Fruit fly (Drosophila melanogaster) whole organism, embryonic: Measurements from ENCODE around the gene CG8564.
A peak's percentile ranks its signal among the peaks of the same experiment; 100 is the strongest.

ENCODE experiments used
- Abd-B ChIP-seq: fragments of 200-800 bp; sonication (Bioruptor generic); optimal IDR thresholded peaks from 2 replicates; lab custom pipeline; 2018; ENCODE audit warnings: missing biosample characterization, mild to moderate bottlenecking, missing genetic modification characterization, moderate library complexity
- Adf1 ChIP-seq: fragments of 200-800 bp; sonication (Bioruptor generic); IDR thresholded peaks from 2 replicates; pipeline ENCODE4 v1.3.6; 2022; ENCODE audit warnings: missing biosample characterization, missing genetic modification characterization
- Atf6 ChIP-seq: fragments of 200-800 bp; sonication (Bioruptor generic); IDR thresholded peaks from 2 replicates; pipeline ENCODE4 v1.3.6; 2022; ENCODE audit warnings: missing biosample characterization, missing genetic modification characterization
- Awh ChIP-seq: fragments of 200-800 bp; sonication (Bioruptor generic); IDR thresholded peaks from 2 replicates; pipeline ENCODE4, ENCODE4 v1.3.6; 2022; ENCODE audit warnings: missing biosample characterization, missing genetic modification characterization
- Bteb2 ChIP-seq: fragments of 200-800 bp; sonication (Bioruptor generic); optimal IDR thresholded peaks from 2 replicates; lab custom pipeline; 2016; ENCODE audit warnings: missing biosample characterization, missing genetic modification characterization
- CG10462 ChIP-seq: fragments of 200-800 bp; sonication (Bioruptor generic); optimal IDR thresholded peaks from 2 replicates; lab custom pipeline; 2016; ENCODE audit warnings: missing biosample characterization, missing genetic modification characterization
- CG10543 ChIP-seq: fragments of 200-800 bp; sonication (Bioruptor generic); optimal IDR thresholded peaks from 3 replicates; lab custom pipeline; 2017; ENCODE audit warnings: missing biosample characterization, mild to moderate bottlenecking, missing genetic modification characterization, moderate library complexity
- CG10654 ChIP-seq: fragments of 200-800 bp; sonication (Bioruptor generic); optimal IDR thresholded peaks from 2 replicates; lab custom pipeline; 2016; ENCODE audit warnings: missing biosample characterization, missing genetic modification characterization
- CG11695 ChIP-seq: fragments of 200-800 bp; sonication (Bioruptor generic); IDR thresholded peaks from 3 replicates; pipeline ENCODE4 v1.3.6; 2022; ENCODE audit warnings: missing biosample characterization, missing genetic modification characterization
- CG1529 ChIP-seq: fragments of 200-800 bp; sonication (Bioruptor generic); optimal IDR thresholded peaks from 3 replicates; lab custom pipeline; 2018; ENCODE audit warnings: missing biosample characterization, missing genetic modification characterization
- CG1603 ChIP-seq: fragments of 200-800 bp; sonication (Bioruptor generic); optimal IDR thresholded peaks from 2 replicates; lab custom pipeline; 2019; ENCODE audit warnings: missing biosample characterization, mild to moderate bottlenecking, missing genetic modification characterization, moderate library complexity
- CG2116 ChIP-seq: fragments of 200-800 bp; sonication (Bioruptor generic); optimal IDR thresholded peaks from 3 replicates; lab custom pipeline; 2018; ENCODE audit warnings: missing biosample characterization, mild to moderate bottlenecking, missing genetic modification characterization
- CG31441 ChIP-seq: fragments of 200-800 bp; sonication (Bioruptor generic); IDR thresholded peaks from 2 replicates; pipeline ENCODE4 v1.3.6; 2022; ENCODE audit warnings: missing biosample characterization, missing genetic modification characterization
- CG3847 ChIP-seq: fragments of 200-800 bp; sonication (Bioruptor generic); IDR thresholded peaks from 2 replicates; pipeline ENCODE4 v1.3.6; 2022; ENCODE audit warnings: missing biosample characterization, missing genetic modification characterization
- CG4404 ChIP-seq: fragments of 200-800 bp; sonication (Bioruptor generic); IDR thresholded peaks from 2 replicates; pipeline ENCODE4 v1.3.6; 2022; ENCODE audit warnings: missing biosample characterization, missing genetic modification characterization
- CG6765 ChIP-seq: fragments of 200-800 bp; sonication (Bioruptor generic); optimal IDR thresholded peaks from 3 replicates; lab custom pipeline; 2017; ENCODE audit warnings: missing biosample characterization, mild to moderate bottlenecking, missing genetic modification characterization
- CG6791 ChIP-seq: fragments of 200-800 bp; sonication (Bioruptor generic); IDR thresholded peaks from 3 replicates; pipeline ENCODE4 v1.3.6; 2022; ENCODE audit warnings: missing biosample characterization, missing genetic modification characterization; ENCODE audit not compliant: partially characterized antibody
- CG7963 ChIP-seq: fragments of 200-800 bp; sonication (Bioruptor generic); IDR thresholded peaks from 3 replicates; pipeline ENCODE4 v1.3.6; 2022; ENCODE audit warnings: missing biosample characterization, missing genetic modification characterization; ENCODE audit not compliant: partially characterized antibody
- CTCF ChIP-seq: fragments of 200-800 bp; sonication (Bioruptor generic); optimal IDR thresholded peaks from 2 replicates; lab custom pipeline; 2017; ENCODE audit warnings: missing biosample characterization, mild to moderate bottlenecking, missing genetic modification characterization, moderate library complexity
- Doc2 ChIP-seq: fragments of 200-800 bp; sonication (Bioruptor generic); IDR thresholded peaks from 2 replicates; pipeline ENCODE4 v1.3.6; 2022; ENCODE audit warnings: missing biosample characterization, missing genetic modification characterization
- Drgx ChIP-seq: fragments of 200-800 bp; sonication (Bioruptor generic); IDR thresholded peaks from 2 replicates; pipeline ENCODE4 v1.3.6; 2022; ENCODE audit warnings: missing biosample characterization, missing genetic modification characterization
- H15 ChIP-seq: fragments of 200-800 bp; sonication (Bioruptor generic); IDR thresholded peaks from 3 replicates; pipeline ENCODE4 v1.3.6; 2022; ENCODE audit warnings: missing biosample characterization, missing genetic modification characterization
- HmgD ChIP-seq: fragments of 200-800 bp; sonication (Bioruptor generic); optimal IDR thresholded peaks from 3 replicates; lab custom pipeline; 2016; ENCODE audit warnings: missing biosample characterization, missing genetic modification characterization
- Kr ChIP-seq: fragments of 200-800 bp; sonication (Bioruptor generic); optimal IDR thresholded peaks from 2 replicates; lab custom pipeline; 2017; ENCODE audit warnings: missing biosample characterization, mild to moderate bottlenecking, missing genetic modification characterization
- Lim3 ChIP-seq: fragments of 200-800 bp; sonication (Bioruptor generic); IDR thresholded peaks from 2 replicates; pipeline ENCODE4 v1.3.6; 2022; ENCODE audit warnings: missing biosample characterization, missing genetic modification characterization
- Med ChIP-seq: fragments of 200-800 bp; sonication (Bioruptor generic); peaks from one replicate; lab custom pipeline; 2016; ENCODE audit warnings: missing biosample characterization, missing genetic modification characterization, mild to moderate bottlenecking, inconsistent platforms, moderate library complexity
- Mes4 ChIP-seq: fragments of 200-800 bp; sonication (Bioruptor generic); optimal IDR thresholded peaks from 2 replicates; lab custom pipeline; 2016; ENCODE audit warnings: missing biosample characterization, missing genetic modification characterization
- Myb ChIP-seq: fragments of 200-800 bp; sonication (Bioruptor generic); optimal IDR thresholded peaks from 2 replicates; lab custom pipeline; 2016; ENCODE audit warnings: missing biosample characterization, missing genetic modification characterization
- Sry-β ChIP-seq: fragments of 200-800 bp; sonication (Bioruptor generic); optimal IDR thresholded peaks from 2 replicates; lab custom pipeline; 2018; ENCODE audit warnings: missing biosample characterization, mild to moderate bottlenecking, missing genetic modification characterization, moderate library complexity
- YL-1 ChIP-seq: fragments of 200-800 bp; sonication (Bioruptor generic); optimal IDR thresholded peaks from 3 replicates; lab custom pipeline; 2017; ENCODE audit warnings: missing biosample characterization, mild to moderate bottlenecking, missing genetic modification characterization
- ab ChIP-seq: fragments of 200-800 bp; sonication (Bioruptor generic); optimal IDR thresholded peaks from 2 replicates; lab custom pipeline; 2016; ENCODE audit warnings: missing biosample characterization, missing genetic modification characterization
- ato ChIP-seq: fragments of 200-800 bp; sonication (Bioruptor generic); IDR thresholded peaks from 2 replicates; pipeline ENCODE4 v1.3.6; 2022; ENCODE audit warnings: missing biosample characterization, missing genetic modification characterization; ENCODE audit not compliant: partially characterized antibody
- az2 ChIP-seq: fragments of 200-800 bp; sonication (Bioruptor generic); optimal IDR thresholded peaks from 3 replicates; lab custom pipeline; 2016; ENCODE audit warnings: missing biosample characterization, missing genetic modification characterization
- br ChIP-seq: fragments of >200 bp; optimal IDR thresholded peaks from 2 replicates; lab custom pipeline; 2017
- bsh ChIP-seq, 2 experiments: fragments of 200-800 bp; sonication (Bioruptor generic); optimal IDR thresholded peaks; 2 replicates each; lab custom pipeline; 2017 to 2018; ENCODE audit warnings: mild to moderate bottlenecking in 2 of 2, missing biosample characterization in 2 of 2, missing genetic modification characterization in 2 of 2, moderate library complexity in 1 of 2
- ci ChIP-seq: fragments of 200-800 bp; sonication (Bioruptor generic); IDR thresholded peaks from 3 replicates; pipeline ENCODE4 v1.3.6; 2022; ENCODE audit warnings: missing biosample characterization, missing genetic modification characterization
- ewg ChIP-seq: fragments of 200-800 bp; sonication (Bioruptor generic); optimal IDR thresholded peaks from 3 replicates; lab custom pipeline; 2017; ENCODE audit warnings: mild to moderate bottlenecking, missing biosample characterization, missing genetic modification reagents, missing genetic modification characterization
- eyg ChIP-seq: fragments of 200-800 bp; sonication (Bioruptor generic); optimal IDR thresholded peaks from 3 replicates; lab custom pipeline; 2016; ENCODE audit warnings: missing biosample characterization, missing genetic modification characterization
- gfzf ChIP-seq: fragments of 200-800 bp; sonication (Bioruptor generic); optimal IDR thresholded peaks from 2 replicates; lab custom pipeline; 2016; ENCODE audit warnings: missing biosample characterization, mild to moderate bottlenecking, missing genetic modification characterization, moderate library complexity
- grn ChIP-seq: fragments of 200-800 bp; sonication (Bioruptor generic); optimal IDR thresholded peaks from 3 replicates; lab custom pipeline; 2017; ENCODE audit warnings: missing biosample characterization, missing genetic modification characterization
- insv ChIP-seq, 2 experiments: fragments of 200-800 bp; sonication (Bioruptor generic); optimal IDR thresholded peaks; 3 replicates each; lab custom pipeline; 2016 to 2018; ENCODE audit warnings: missing biosample characterization in 2 of 2, missing genetic modification characterization in 2 of 2
- lab ChIP-seq: fragments of 200-800 bp; sonication (Bioruptor generic); optimal IDR thresholded peaks from 3 replicates; lab custom pipeline; 2017; ENCODE audit warnings: missing biosample characterization, missing genetic modification characterization, mild to moderate bottlenecking, moderate library complexity, missing genetic modification reagents
- so ChIP-seq: fragments of 200-800 bp; sonication (Bioruptor generic); IDR thresholded peaks from 3 replicates; pipeline ENCODE4 v1.3.6; 2022; ENCODE audit warnings: missing biosample characterization, missing genetic modification characterization
- sqz ChIP-seq: fragments of 200-800 bp; sonication (Bioruptor generic); optimal IDR thresholded peaks from 3 replicates; lab custom pipeline; 2018; ENCODE audit warnings: missing biosample characterization, mild to moderate bottlenecking, missing genetic modification characterization
- ssp ChIP-seq: fragments of 200-800 bp; sonication (Bioruptor generic); IDR thresholded peaks from 2 replicates; pipeline ENCODE4 v1.3.6; 2022; ENCODE audit warnings: missing biosample characterization, missing genetic modification characterization
- tna ChIP-seq: fragments of 200-800 bp; sonication (Bioruptor generic); IDR thresholded peaks from 2 replicates; pipeline ENCODE4 v1.3.6; 2022; ENCODE audit warnings: missing biosample characterization, missing genetic modification characterization; ENCODE audit not compliant: partially characterized antibody
- tup ChIP-seq: fragments of 200-800 bp; sonication (Bioruptor generic); optimal IDR thresholded peaks from 2 replicates; lab custom pipeline; 2016; ENCODE audit warnings: missing biosample characterization, mild to moderate bottlenecking, missing genetic modification characterization, moderate library complexity
- unc-4 ChIP-seq: fragments of 200-800 bp; sonication (Bioruptor generic); IDR thresholded peaks from 2 replicates; pipeline ENCODE4 v1.3.6; 2022; ENCODE audit warnings: missing biosample characterization, missing genetic modification characterization; ENCODE audit not compliant: partially characterized antibody
- usp ChIP-seq: fragments of >200 bp; optimal IDR thresholded peaks from 2 replicates; lab custom pipeline; 2017; ENCODE audit warnings: missing biosample characterization, missing genetic modification characterization
- wek ChIP-seq: fragments of 200-800 bp; sonication (Bioruptor generic); optimal IDR thresholded peaks from 3 replicates; lab custom pipeline; 2018; ENCODE audit warnings: missing biosample characterization, mild to moderate bottlenecking, missing genetic modification characterization, moderate library complexity
- yki ChIP-seq: fragments of >200 bp; optimal IDR thresholded peaks from 3 replicates; lab custom pipeline; 2018

Gene CG8564

DNA sequence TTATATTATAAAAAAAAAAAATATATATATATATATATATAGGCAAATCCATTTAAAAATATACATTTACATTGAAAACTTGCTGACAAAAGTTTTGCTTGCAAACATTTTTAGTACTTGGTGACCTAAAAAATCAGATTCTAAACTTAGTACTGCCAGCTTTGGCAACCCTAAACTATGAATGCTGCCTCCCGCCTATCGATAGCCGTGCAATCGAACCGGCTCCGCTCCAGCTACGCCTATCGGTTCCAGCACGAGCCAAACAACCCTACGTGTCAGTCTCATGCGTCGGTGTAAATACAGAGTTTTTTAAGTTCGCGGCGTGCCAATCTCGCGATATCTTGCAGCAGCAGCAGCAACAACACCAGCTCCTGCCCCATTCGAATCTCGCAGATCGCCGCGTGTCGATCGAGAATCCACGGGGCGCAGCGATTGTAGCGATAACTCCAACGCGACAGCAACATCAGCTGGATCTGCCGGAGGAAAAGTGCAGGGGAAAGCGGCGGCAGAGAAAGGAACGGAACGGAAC is 27.3 kb downstream of the CG8564 start, which contains the start of gene Sec63 (continued):
- TF ChIP-seq CG31441 (peak; percentile 51; the same call in 1 of the 2 replicates), CG7963 (GFP tag; lab: Robert Waterston, UW) (peak; percentile 93), Atf6 (GFP tag; lab: Robert Waterston, UW) (no peak; the same call in 1 of the 2 replicates), CG1603 (tag; lab: Kevin White, UChicago) (peak; percentile 54), ewg (GFP tag; lab: Kevin White, UChicago) (peak; percentile 44), ci (GFP tag; lab: Robert Waterston, UW) (no peak; the same call in 1 of the 3 replicates), CG10543 (GFP tag; lab: Kevin White, UChicago) (peak; percentile 7), lab (GFP tag; lab: Kevin White, UChicago) (peak; percentile 50), CG2116 (peak; percentile 78), CG6791 (GFP tag; lab: Robert Waterston, UW) (peak; percentile 91), yki (lab: Kevin White, UChicago) (no peak), ab (GFP tag; lab: Kevin White, UChicago) (no peak), CG3847 (GFP tag; lab: Robert Waterston, UW) (peak; percentile 74), Awh (GFP tag; lab: Robert Waterston, UW) (0 out of 2 replicates have a peak, but pooled peaks have one; percentile 29), tna (peak; percentile 89), tup (no peak), CG11695 (no peak), CG4404 (GFP tag; lab: Robert Waterston, UW) (no peak), Abd-B (GFP tag; lab: Kevin White, UChicago) (peak; percentile 36), ato (GFP tag; lab: Robert Waterston, UW) (peak; percentile 54; the same call in 1 of the 2 replicates), Med (GFP tag; lab: Kevin White, UChicago) (peak; percentile 60), ssp (GFP tag; lab: Robert Waterston, UW) (0 out of 2 replicates have a peak, but pooled peaks have one; percentile 30), br (lab: Kevin White, UChicago) (no peak), bsh (GFP tag; optimal IDR thresholded peaks at IDR 0.05; lab: Kevin White, UChicago) (peak in 1 of 2 experiments; percentile 32), CG6765 (GFP tag; lab: Kevin White, UChicago) (no peak), Mes4 (GFP tag; lab: Kevin White, UChicago) (no peak), HmgD (peak; percentile 53), H15 (GFP tag; lab: Robert Waterston, UW) (peak; percentile 63; the same call in 2 of the 3 replicates), Kr (no peak), YL-1 (GFP tag; lab: Kevin White, UChicago) (no peak), Sry-β (GFP tag; lab: Kevin White, UChicago) (peak; percentile 27), Bteb2 (no peak), Myb (GFP tag; lab: Kevin White, UChicago) (peak; percentile 1), gfzf (peak; percentile 13), so (GFP tag; lab: Robert Waterston, UW) (peak; percentile 60; the same call in 2 of the 3 replicates), CG10654 (GFP tag; lab: Kevin White, UChicago) (no peak), sqz (GFP tag; lab: Kevin White, UChicago) (no peak), Drgx (GFP tag; lab: Robert Waterston, UW) (no peak), Adf1 (GFP tag; lab: Robert Waterston, UW) (0 out of 2 replicates have a peak, but pooled peaks have one; percentile 3), eyg (GFP tag; lab: Kevin White, UChicago) (no peak), unc-4 (GFP tag; lab: Robert Waterston, UW) (peak; percentile 80), usp (no peak), CG1529 (GFP tag; lab: Kevin White, UChicago) (no peak), az2 (GFP tag; lab: Kevin White, UChicago) (peak; percentile 47), wek (no peak), grn (GFP tag; lab: Kevin White, UChicago) (peak; percentile 53), insv (GFP tag; optimal IDR thresholded peaks at IDR 0.05; lab: Kevin White, UChicago) (no peak), CG10462 (GFP tag; lab: Kevin White, UChicago) (no peak), CTCF (GFP tag; lab: Kevin White, UChicago) (peak; percentile 72), Lim3 (no peak), Doc2 (no peak)
